Fruit fly (Drosophila melanogaster) ovary, adult (tissue): ENCODE measurements around the gene CG4306.
"Not testable (repeated sequence)": the region's sequence is repeated elsewhere in the genome, so short reads cannot be mapped to it uniquely, and the experiment has no call there.

ENCODE experiments used
- CG17801 ChIP-seq: fragments of 200-800 bp; optimal IDR thresholded peaks from 2 replicates; lab custom pipeline; 2019; ENCODE audit warnings: missing biosample characterization, mild to moderate bottlenecking, missing genetic modification characterization, moderate library complexity; ENCODE audit not compliant: partially characterized antibody

The CG4306 gene

DNA sequence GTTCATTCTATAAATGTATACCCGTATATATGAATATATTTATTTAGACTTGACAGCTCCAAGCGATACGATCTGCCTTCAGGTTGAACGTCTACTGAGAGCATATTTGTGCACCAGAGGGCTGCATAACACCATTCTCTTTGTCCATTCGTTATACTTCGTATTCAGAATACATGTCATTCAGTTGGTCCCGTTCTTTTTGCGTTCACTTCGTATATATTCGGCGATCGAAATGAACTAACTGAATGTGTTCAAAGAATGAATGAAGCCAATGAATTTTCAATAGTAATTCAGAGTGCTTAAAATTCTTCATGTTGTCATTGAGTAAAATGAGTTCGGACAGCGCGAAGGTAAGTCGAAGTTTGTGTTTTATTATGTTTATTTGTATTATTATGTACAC is at the start of gene CG4306:
Gene CG4306 (minus strand): TSS at position 101 of the 400 bp plus-strand sequence.
- TF ChIP-seq CG17801 (GFP tag; lab: Kevin White, UChicago) = no peak

DNA sequence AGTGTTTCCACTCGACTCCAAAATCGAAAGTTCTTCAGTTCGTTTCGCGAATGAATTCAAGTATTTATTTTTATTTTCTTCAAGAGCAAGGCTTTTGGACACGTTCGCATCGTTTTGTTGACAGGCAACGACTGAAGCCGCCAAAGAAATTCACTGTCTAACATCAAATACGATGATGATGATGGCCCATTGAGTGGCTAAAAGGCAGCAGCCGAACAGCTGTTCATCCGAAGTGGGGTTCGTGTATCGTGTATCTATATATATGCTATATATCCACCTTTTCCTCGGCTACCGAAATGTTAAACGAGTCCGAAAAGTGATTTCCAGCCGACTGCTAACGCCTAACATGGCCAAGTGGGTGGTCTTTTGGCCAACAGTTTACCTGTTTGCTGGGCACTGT is 39.5 kb upstream of the CG4306 start, which contains the start of gene AstC-R2:
Gene AstC-R2 (minus strand): TSS at position 133 of the 400 bp plus-strand sequence.
- no peak for TF ChIP-seq CG17801 (GFP tag; lab: Kevin White, UChicago)

DNA sequence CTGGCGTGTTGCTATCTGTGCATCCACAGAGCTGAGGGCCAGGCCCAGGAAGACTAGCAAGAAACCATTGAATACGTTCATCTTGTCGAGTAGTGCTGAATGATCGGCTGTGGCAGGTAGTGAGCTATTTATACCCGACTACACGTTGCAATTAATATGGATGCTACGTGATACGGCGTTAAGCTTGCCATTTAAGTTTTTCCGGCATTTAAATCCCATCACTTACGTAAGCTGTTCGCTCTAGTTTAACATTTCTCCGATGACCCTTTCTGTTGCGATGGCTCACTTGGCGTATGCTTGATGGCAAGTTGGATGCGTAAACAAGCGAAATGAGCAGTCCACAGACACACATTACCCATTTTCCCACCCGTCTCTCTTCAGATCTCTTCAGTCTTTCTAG is 9.3 kb upstream of the CG4306 start, which contains the start of gene Met75Ca:
Gene Met75Ca (minus strand): TSS at position 101 of the 400 bp plus-strand sequence.
- TF ChIP-seq CG17801 (GFP tag; lab: Kevin White, UChicago) = not testable (repeated sequence)

DNA sequence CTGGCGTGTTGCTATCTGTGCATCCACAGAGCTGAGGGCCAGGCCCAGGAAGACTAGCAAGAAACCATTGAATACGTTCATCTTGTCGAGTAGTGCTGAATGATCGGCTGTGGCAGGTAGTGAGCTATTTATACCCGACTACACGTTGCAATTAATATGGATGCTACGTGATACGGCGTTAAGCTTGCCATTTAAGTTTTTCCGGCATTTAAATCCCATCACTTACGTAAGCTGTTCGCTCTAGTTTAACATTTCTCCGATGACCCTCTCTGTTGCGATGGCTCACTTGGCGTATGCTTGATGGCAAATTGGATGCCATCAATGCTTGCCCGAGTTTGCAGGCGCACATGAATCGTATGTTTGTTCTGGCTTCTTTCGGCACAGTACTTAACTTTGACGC is 6.6 kb upstream of the CG4306 start, which contains the start of gene Met75Cb:
Gene Met75Cb (minus strand): TSS at position 101 of the 400 bp plus-strand sequence.
- not testable (repeated sequence) for TF ChIP-seq CG17801 (GFP tag; lab: Kevin White, UChicago)

DNA sequence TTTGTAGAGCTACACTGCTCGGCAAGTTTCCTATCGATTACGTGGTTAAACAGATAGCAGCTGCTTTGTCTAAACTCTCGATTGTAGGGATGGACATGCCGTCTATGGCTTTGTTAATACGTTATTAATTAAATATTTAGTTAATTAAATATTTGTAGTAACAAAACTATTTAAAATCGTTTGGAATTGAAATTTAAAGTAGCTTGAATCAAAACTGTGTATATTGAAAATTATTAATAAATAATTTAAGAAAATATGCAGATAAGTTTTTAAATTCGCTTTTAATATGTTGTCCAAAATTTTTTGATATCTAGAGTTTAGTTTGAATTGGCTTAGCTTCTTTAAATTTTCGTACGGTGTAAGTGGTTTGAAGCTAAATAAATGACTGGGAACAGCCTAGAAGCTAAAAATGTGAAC is 2.0 kb downstream of the CG4306 start, which contains the start of gene CG32196:
Gene CG32196 (minus strand): TSS at position 38 of the 417 bp plus-strand sequence.
- peak; percentile 82 for TF ChIP-seq CG17801 (GFP tag; lab: Kevin White, UChicago)

DNA sequence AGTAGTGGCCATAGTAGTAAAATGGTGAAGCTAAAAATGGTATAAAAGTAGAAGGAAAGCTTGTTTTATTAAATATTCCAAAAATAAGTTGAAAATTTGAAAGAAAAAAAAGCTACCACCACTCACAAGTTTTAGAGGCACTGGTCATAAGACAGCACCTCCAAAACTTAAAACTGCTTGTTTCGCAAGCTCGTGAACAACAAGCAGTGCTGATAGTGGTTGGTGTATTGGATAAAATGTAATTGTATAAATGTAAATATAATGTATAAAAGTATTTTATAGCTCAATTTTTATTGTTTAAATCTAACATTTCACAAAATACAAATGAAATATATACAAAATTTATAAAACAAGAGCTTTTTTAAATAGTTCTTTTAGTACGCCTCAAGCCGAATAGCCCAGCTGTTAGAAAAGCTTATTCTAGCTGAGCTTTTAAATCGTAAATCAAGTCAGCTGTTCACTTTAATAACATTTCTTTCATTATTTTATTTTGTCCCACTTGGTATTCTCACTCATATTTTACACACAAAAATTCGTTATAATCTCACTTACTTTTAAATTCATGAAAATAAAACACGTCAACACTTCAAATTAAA is 2.5 kb downstream of the CG4306 start:
- TF ChIP-seq CG17801 (GFP tag; lab: Kevin White, UChicago) = no peak

DNA sequence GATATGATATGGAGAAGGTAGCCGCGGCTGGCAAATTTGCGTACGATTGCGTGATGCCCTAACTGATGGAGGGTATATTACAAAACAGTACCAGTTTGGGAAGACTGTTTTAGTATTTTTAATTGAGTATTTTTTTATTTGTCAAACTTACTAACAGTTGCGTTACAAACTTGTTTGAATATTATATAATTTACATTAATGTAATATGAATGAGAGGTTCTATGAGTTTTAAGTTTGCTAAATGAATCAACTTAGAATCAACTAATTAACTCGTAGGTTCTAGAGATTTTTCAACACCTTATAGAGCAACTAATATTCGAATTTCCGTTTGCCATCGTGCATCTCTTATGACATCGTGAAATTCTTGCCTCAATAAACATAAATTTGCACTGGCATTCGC is 13.3 kb downstream of the CG4306 start:
- TF ChIP-seq CG17801 (GFP tag; lab: Kevin White, UChicago) = no peak

DNA sequence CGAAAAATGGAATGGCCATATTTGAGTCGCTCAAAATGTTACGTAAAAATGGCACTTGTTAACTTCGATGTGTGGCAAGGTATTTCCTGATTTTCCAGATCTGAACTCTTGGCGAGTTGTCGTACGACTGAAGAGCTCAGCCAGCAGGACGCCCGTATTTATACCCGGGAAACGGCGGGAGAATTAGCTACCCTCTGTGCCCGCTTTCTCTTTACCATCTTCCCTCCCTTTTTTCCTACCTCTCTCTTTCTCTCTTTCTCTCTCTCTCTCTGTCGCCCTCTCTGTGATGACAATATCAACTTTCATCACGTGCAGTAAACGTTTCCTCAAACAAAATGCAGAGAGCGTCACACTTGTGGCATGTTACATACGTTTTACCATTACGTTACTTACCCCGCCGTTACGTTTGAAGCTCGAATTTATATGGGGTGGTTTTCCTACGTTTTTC is 23.1 kb downstream of the CG4306 start, which contains the start of gene skl:
Gene skl (minus strand): TSS at position 134 of the 448 bp plus-strand sequence.
- TF ChIP-seq CG17801 (GFP tag; lab: Kevin White, UChicago) = no peak

DNA sequence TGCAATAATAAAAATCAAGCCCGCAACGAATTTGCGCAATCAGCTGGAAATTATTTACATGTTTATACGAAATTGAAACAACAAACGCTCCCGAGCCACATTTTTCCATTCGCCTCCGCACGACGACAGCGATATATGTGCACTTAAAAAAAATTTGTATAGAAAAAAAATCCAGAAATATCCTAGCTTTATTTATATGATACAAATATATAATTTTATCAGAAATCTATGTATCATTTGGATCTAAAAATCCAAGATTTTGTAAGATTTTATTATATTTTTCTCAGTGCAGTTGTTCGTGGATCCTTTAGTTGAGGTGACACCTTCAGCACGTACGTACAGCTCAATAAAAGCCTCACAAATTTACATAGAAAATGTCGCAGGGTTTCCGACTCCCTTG is 32.4 kb downstream of the CG4306 start:
- TF ChIP-seq CG17801 (GFP tag; lab: Kevin White, UChicago) = no peak

DNA sequence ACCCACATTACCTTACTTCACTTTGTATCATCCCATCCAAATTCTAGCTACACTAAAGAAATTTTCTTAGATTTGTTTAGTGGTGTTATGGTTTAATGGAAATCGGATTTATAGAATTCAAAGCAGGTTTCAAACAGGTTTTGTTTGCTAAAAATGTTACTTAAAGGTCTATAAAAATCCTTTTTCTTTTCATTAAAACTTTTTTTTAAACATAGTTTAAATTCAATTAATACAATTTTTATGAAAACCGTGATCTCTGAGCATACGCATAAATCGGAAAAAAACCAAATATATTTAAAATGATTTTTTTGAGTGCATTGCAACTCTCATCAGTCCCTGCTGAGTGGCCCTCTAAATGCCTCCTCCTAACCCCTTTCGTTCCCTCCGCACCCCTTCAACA is 37.7 kb downstream of the CG4306 start:
- TF ChIP-seq CG17801 (GFP tag; lab: Kevin White, UChicago) = no peak

DNA sequence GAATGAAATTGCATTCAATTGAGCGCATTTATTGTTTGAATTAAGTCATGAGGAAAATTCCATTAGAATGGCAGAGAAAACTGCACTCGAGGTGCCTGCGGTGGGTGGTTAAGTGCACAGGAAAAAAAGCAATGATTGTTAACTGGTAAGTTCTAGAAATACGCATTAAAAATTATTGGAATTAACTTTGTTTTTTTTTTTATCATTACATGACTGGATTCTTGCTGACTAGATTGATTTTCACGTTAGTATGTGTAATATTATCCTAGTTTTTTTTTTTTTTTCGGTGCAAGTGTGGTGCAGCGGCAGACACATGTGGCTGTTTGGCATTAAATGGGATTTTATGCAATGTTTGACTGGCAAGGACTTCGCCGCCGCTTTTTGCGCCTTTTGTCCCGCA is 40.0 kb downstream of the CG4306 start:
- TF ChIP-seq CG17801 (GFP tag; lab: Kevin White, UChicago) = no peak

DNA sequence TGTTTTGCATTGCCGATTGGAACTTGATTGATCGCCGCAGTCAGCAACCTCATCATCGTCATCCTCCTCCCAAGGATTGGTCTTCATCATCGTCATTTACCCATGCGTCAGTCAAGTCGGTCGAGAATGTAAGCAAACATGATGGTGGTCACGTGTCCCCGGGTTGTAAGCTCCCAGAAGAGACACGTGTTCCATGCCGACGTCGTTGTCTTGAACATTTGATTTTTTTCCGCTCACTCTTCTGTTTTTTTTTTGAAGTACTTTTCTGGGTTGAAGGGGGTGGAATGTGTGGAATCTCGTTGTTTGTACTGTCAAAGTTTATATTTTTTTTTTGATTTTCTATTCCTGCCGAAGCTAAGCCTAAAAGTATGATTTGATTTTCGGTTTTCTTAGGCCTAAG is 45.1 kb downstream of the CG4306 start:
- TF ChIP-seq CG17801 (GFP tag; lab: Kevin White, UChicago) = no peak
